Worm (Caenorhabditis elegans): Measurements from ENCODE around the gene Y73C8C.10.

Gene Y73C8C.10

ce11 chrV:3149910-3150428 is 22.4 kb upstream of the Y73C8C.10 start:
- TF ChIP-seq nhr-11 (tag; optimal IDR thresholded peaks at IDR 0.05) (no peak), C16A3.4 (tag; optimal IDR thresholded peaks at IDR 0.05) (no peak), nhr-237 (tag; optimal IDR thresholded peaks at IDR 0.05) (no peak), lin-14 (GFP tag; optimal IDR thresholded peaks at IDR 0.05) (no peak), nhr-28 (tag; optimal IDR thresholded peaks at IDR 0.05) (no peak)

ce11 chrV:3146932-3147331 is 19.4 kb upstream of the Y73C8C.10 start, which contains the start of gene srab-11:
TSS of gene srab-11 (minus strand) at chrV:3147032.
- TF ChIP-seq ces-1 (GFP tag; optimal IDR thresholded peaks at IDR 0.05), result no peak
- no peak for TF ChIP-seq elt-2 (tag; optimal IDR thresholded peaks at IDR 0.05)
- TF ChIP-seq efl-3 (GFP tag; optimal IDR thresholded peaks at IDR 0.05), result no peak
- TF ChIP-seq ets-5 (GFP tag; IDR thresholded peaks at IDR 0.05), result no peak
- no peak for TF ChIP-seq hlh-4 (tag; optimal IDR thresholded peaks at IDR 0.05)
- no peak for TF ChIP-seq aly-2 (tag; optimal IDR thresholded peaks at IDR 0.05)
- TF ChIP-seq lin-35 (GFP tag; optimal IDR thresholded peaks at IDR 0.05), result no peak
- no peak for TF ChIP-seq dsc-1 (tag; optimal IDR thresholded peaks at IDR 0.05)
- TF ChIP-seq ceh-82 (tag; optimal IDR thresholded peaks at IDR 0.05), result no peak
- TF ChIP-seq egl-27 (tag; optimal IDR thresholded peaks at IDR 0.05), result no peak
- no peak for TF ChIP-seq hlh-17 (GFP tag; optimal IDR thresholded peaks at IDR 0.05; ENCODE audit: borderline replicate concordance)

- TF ChIP-seq vab-15 (tag; optimal IDR thresholded peaks at IDR 0.05) (no peak), lin-39 (tag; optimal IDR thresholded peaks at IDR 0.05) (no peak), nhr-20 (tag; optimal IDR thresholded peaks at IDR 0.05) (no peak), dsc-1 (tag; optimal IDR thresholded peaks at IDR 0.05) (no peak), efl-3 (GFP tag; optimal IDR thresholded peaks at IDR 0.05) (no peak)
Observed at ce11 chrV:3145241-3145640, 17.7 kb upstream of the Y73C8C.10 start.

ce11 chrV:3144494-3144893 is 16.9 kb upstream of the Y73C8C.10 start, which contains the start of gene srab-10:
TSS of gene srab-10 (minus strand) at chrV:3144594.
- TF ChIP-seq lin-35 (GFP tag; optimal IDR thresholded peaks at IDR 0.05), result no peak
- TF ChIP-seq dsc-1 (tag; optimal IDR thresholded peaks at IDR 0.05), result no peak
- TF ChIP-seq sox-4 (tag; optimal IDR thresholded peaks at IDR 0.05), result no peak
- no peak for TF ChIP-seq jun-1 (tag; optimal IDR thresholded peaks at IDR 0.05)
- no peak for TF ChIP-seq lir-3 (tag; optimal IDR thresholded peaks at IDR 0.05; ENCODE audit: poor library complexity)
- TF ChIP-seq nhr-47 (tag; optimal IDR thresholded peaks at IDR 0.05), result no peak
- no peak for TF ChIP-seq snpc-4 (tag; optimal IDR thresholded peaks at IDR 0.05)
- TF ChIP-seq C16A3.4 (tag; optimal IDR thresholded peaks at IDR 0.05), result no peak
- no peak for TF ChIP-seq lin-15B (tag; optimal IDR thresholded peaks at IDR 0.05)
- no peak for TF ChIP-seq fkh-4 (tag; optimal IDR thresholded peaks at IDR 0.05; ENCODE audit: borderline replicate concordance)
- TF ChIP-seq ceh-82 (tag; optimal IDR thresholded peaks at IDR 0.05), result no peak
- no peak for TF ChIP-seq lin-14 (GFP tag; optimal IDR thresholded peaks at IDR 0.05)
- TF ChIP-seq lin-13 (GFP tag; optimal IDR thresholded peaks at IDR 0.05), result no peak
- no peak for TF ChIP-seq fkh-10 (GFP tag; optimal IDR thresholded peaks at IDR 0.05)
- TF ChIP-seq nhr-77 (tag; optimal IDR thresholded peaks at IDR 0.05), result no peak

DNA sequence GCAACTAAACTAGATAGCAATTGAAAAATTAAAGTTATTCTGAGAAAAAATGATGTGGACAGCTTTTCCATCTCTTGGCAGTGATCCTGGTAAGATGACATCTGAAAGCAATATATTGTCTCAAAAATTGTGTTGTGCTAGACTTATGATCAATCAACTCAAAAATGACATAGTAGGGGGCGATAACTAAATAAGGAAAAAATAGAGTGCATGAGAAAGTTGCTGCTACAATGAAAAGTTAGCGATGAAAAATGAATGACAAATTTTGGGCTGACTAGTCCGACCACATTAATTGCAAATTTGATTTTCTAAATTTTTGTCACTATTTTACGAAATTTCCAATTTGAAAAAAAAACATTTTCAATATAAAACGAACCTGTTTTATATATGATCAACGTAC is 13.6 kb upstream of the Y73C8C.10 start, which contains the start of gene srab-9:
Gene srab-9, minus strand, starts transcription at position 101 of the 400 bp plus-strand sequence.
- TF ChIP-seq nhr-20 (tag; optimal IDR thresholded peaks at IDR 0.05) (no peak), isw-1 (GFP tag; IDR thresholded peaks at IDR 0.05) (no peak), irx-1 (tag; optimal IDR thresholded peaks at IDR 0.05) (no peak), unc-98 (GFP tag; IDR thresholded peaks at IDR 0.05) (no peak), mef-2 (tag; optimal IDR thresholded peaks at IDR 0.05) (no peak), rnt-1 (tag; optimal IDR thresholded peaks at IDR 0.05) (no peak), nhr-11 (tag; optimal IDR thresholded peaks at IDR 0.05) (no peak), lin-13 (GFP tag; optimal IDR thresholded peaks at IDR 0.05) (no peak), blmp-1 (tag; optimal IDR thresholded peaks at IDR 0.05) (no peak), nhr-12 (tag; optimal IDR thresholded peaks at IDR 0.05) (no peak), nhr-47 (tag; optimal IDR thresholded peaks at IDR 0.05) (no peak), hlh-17 (GFP tag; optimal IDR thresholded peaks at IDR 0.05; ENCODE audit: borderline replicate concordance) (no peak), nhr-28 (tag; optimal IDR thresholded peaks at IDR 0.05) (no peak), fkh-10 (GFP tag; optimal IDR thresholded peaks at IDR 0.05) (no peak), nhr-237 (tag; optimal IDR thresholded peaks at IDR 0.05) (no peak)
